Worm (Caenorhabditis elegans) whole organism, early embryonic: ENCODE results near the gene pcyt-1.

Experiments
- B0310.2 ChIP-seq: sonication (generic microtip); optimal IDR thresholded peaks from 2 replicates; lab custom pipeline; 2016; ENCODE audit warnings: mild to moderate bottlenecking, missing genetic modification characterization, missing compliant biosample characterization
- F13C5.2 ChIP-seq: sonication (generic microtip); optimal IDR thresholded peaks from 2 replicates; lab custom pipeline; 2017; ENCODE audit warnings: mild to moderate bottlenecking, missing genetic modification characterization, inconsistent platforms, missing compliant biosample characterization
- ama-1 ChIP-seq: fragments of 150-350 bp; optimal IDR thresholded peaks from 2 replicates; lab custom pipeline; 2014
- ceh-13 ChIP-seq: fragments of 200-800 bp; sonication (Bioruptor generic); optimal IDR thresholded peaks from 2 replicates; lab custom pipeline; 2018; ENCODE audit warnings: mild to moderate bottlenecking, missing genetic modification characterization, missing compliant biosample characterization
- ceh-36 ChIP-seq: sonication (generic microtip); optimal IDR thresholded peaks from 2 replicates; lab custom pipeline; 2016; ENCODE audit warnings: missing genetic modification characterization, inconsistent platforms, missing compliant biosample characterization
- ets-7 ChIP-seq: sonication (generic microtip); optimal IDR thresholded peaks from 2 replicates; lab custom pipeline; 2016; ENCODE audit warnings: missing genotype, missing genetic modification characterization, missing compliant biosample characterization
- flt-1 ChIP-seq: fragments of 200-800 bp; sonication (Bioruptor generic); IDR thresholded peaks from 2 replicates; pipeline ENCODE4 v1.3.6; 2022; ENCODE audit warnings: missing genetic modification characterization, missing compliant biosample characterization
- hmbx-1 ChIP-seq: sonication (generic microtip); optimal IDR thresholded peaks from 2 replicates; lab custom pipeline; 2016; ENCODE audit warnings: mild to moderate bottlenecking, missing genetic modification characterization, missing compliant biosample characterization
- hmg-4 ChIP-seq: fragments of 200-800 bp; sonication (Bioruptor generic); optimal IDR thresholded peaks from 2 replicates; lab custom pipeline; 2018; ENCODE audit warnings: mild to moderate bottlenecking, missing genetic modification characterization, missing compliant biosample characterization
- hnd-1 ChIP-seq: sonication (generic microtip); optimal IDR thresholded peaks from 2 replicates; lab custom pipeline; 2016; ENCODE audit warnings: missing genetic modification characterization, missing compliant biosample characterization
- pes-1 ChIP-seq: fragments of 200-800 bp; sonication (Bioruptor generic); IDR thresholded peaks from 2 replicates; pipeline ENCODE4 v1.3.6; 2022; ENCODE audit warnings: missing genetic modification reagents, missing genetic modification characterization, missing compliant biosample characterization
- scrt-1 ChIP-seq: fragments of 200-800 bp; sonication (Bioruptor generic); IDR thresholded peaks from 2 replicates; pipeline ENCODE4 v1.3.6; 2022; ENCODE audit warnings: missing genetic modification characterization, missing compliant biosample characterization
- tbx-11 ChIP-seq: fragments of 200-800 bp; sonication (Bioruptor generic); IDR thresholded peaks from 2 replicates; pipeline ENCODE4 v1.3.6; 2022; ENCODE audit warnings: missing genetic modification characterization, missing compliant biosample characterization
- tbx-37 ChIP-seq: fragments of 200-800 bp; sonication (Bioruptor generic); conservative IDR thresholded peaks from 2 replicates; pipeline ENCODE4 v1.3.6; 2022; ENCODE audit warnings: missing genetic modification reagents, missing genetic modification characterization, missing compliant biosample characterization

DNA sequence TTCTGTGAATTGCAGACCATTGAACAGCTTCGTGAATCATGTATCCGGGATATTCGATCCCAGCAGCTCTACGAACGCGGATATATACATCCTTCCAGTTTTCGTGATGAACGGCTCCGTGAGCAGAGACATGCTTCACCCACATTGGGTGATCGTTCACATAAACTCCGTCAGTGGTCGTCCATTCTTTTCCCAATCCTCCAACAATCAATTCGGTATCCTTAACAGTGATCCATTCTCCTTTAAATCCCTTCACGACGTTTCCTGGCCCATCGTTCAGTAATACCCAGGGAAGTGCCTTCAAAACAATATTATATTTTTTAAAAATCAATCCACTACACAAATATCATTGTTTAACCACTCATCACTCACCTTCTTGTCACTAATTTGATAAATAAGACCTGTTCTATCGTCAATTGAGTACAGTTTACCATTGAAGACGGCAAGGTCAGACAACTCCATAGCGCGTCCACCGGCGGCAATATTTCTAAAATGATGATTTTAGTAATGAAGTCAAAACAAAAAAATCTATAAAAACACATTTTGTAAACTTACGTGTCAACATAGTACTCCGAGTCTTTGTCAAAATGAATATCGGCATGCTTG lies 3.4 kb upstream of the pcyt-1 start:
- TF ChIP-seq hnd-1 (tag; lab: Kevin White, UChicago) (no peak), hmbx-1 (tag; lab: Kevin White, UChicago) (no peak), ama-1 (no peak), pes-1 (no peak), hmg-4 (no peak), ceh-36 (no peak), F13C5.2 (tag; lab: Kevin White, UChicago) (no peak), ets-7 (tag; lab: Kevin White, UChicago) (no peak), tbx-11 (GFP tag; lab: Robert Waterston, UW) (no peak), ceh-13 (GFP tag; lab: Kevin White, UChicago) (no peak), flt-1 (no peak), B0310.2 (tag; lab: Kevin White, UChicago) (no peak), tbx-37 (GFP tag; lab: Robert Waterston, UW) (no peak), scrt-1 (GFP tag; lab: Robert Waterston, UW) (no peak)
